Fruit fly (Drosophila melanogaster) whole organism, embryonic: ENCODE measurements around the gene CG13084.

Source experiments
- B-H1 ChIP-seq: fragments of 200-800 bp; sonication (Bioruptor generic); IDR thresholded peaks from 3 replicates; pipeline ENCODE4 v1.3.6; 2022; ENCODE audit warnings: missing biosample characterization, missing genetic modification characterization
- Bdp1 ChIP-seq: fragments of 200-800 bp; sonication (Bioruptor generic); optimal IDR thresholded peaks from 3 replicates; lab custom pipeline; 2016; ENCODE audit warnings: missing biosample characterization, missing genetic modification characterization
- Bgb ChIP-seq: fragments of 200-800 bp; sonication (Bioruptor generic); IDR thresholded peaks from 2 replicates; pipeline ENCODE4 v1.3.6; 2022; ENCODE audit warnings: missing biosample characterization, missing genetic modification characterization; ENCODE audit not compliant: partially characterized antibody
- CG10209 ChIP-seq: fragments of 200-800 bp; sonication (Bioruptor generic); optimal IDR thresholded peaks from 3 replicates; lab custom pipeline; 2017; ENCODE audit warnings: missing biosample characterization, mild to moderate bottlenecking, missing genetic modification characterization, missing genetic modification reagents
- CG10431 ChIP-seq: fragments of 200-800 bp; sonication (Bioruptor generic); optimal IDR thresholded peaks from 3 replicates; lab custom pipeline; 2018; ENCODE audit warnings: missing biosample characterization, mild to moderate bottlenecking, missing genetic modification characterization
- CG10565 ChIP-seq: fragments of 200-800 bp; sonication (Bioruptor generic); optimal IDR thresholded peaks from 3 replicates; lab custom pipeline; 2016; ENCODE audit warnings: missing biosample characterization, mild to moderate bottlenecking, missing genetic modification characterization
- CG11504 ChIP-seq: fragments of 200-800 bp; sonication (Bioruptor generic); optimal IDR thresholded peaks from 3 replicates; lab custom pipeline; 2019; ENCODE audit warnings: missing biosample characterization, mild to moderate bottlenecking, missing genetic modification characterization, moderate library complexity
- CG12071 ChIP-seq: fragments of 200-800 bp; sonication (Bioruptor generic); optimal IDR thresholded peaks from 3 replicates; lab custom pipeline; 2018; ENCODE audit warnings: missing biosample characterization, mild to moderate bottlenecking, missing genetic modification characterization
- CG12659 ChIP-seq: fragments of 200-800 bp; sonication (Bioruptor generic); optimal IDR thresholded peaks from 3 replicates; lab custom pipeline; 2017; ENCODE audit warnings: mild to moderate bottlenecking, missing biosample characterization, missing genetic modification reagents, missing genetic modification characterization
- CG13424 ChIP-seq: fragments of 200-800 bp; sonication (Bioruptor generic); optimal IDR thresholded peaks from 2 replicates; lab custom pipeline; 2019; ENCODE audit warnings: missing biosample characterization, mild to moderate bottlenecking, missing genetic modification characterization, moderate library complexity
- CG1529 ChIP-seq: fragments of 200-800 bp; sonication (Bioruptor generic); optimal IDR thresholded peaks from 3 replicates; lab custom pipeline; 2018; ENCODE audit warnings: missing biosample characterization, missing genetic modification characterization
- CG17186 ChIP-seq: fragments of 200-800 bp; sonication (Bioruptor generic); optimal IDR thresholded peaks from 3 replicates; lab custom pipeline; 2017; ENCODE audit warnings: missing biosample characterization, missing genetic modification reagents, missing genetic modification characterization
- CG2202 ChIP-seq: fragments of 200-800 bp; sonication (Bioruptor generic); optimal IDR thresholded peaks from 2 replicates; lab custom pipeline; 2018; ENCODE audit warnings: missing biosample characterization, mild to moderate bottlenecking, missing genetic modification characterization
- CG30431 ChIP-seq: fragments of 200-800 bp; sonication (Bioruptor generic); optimal IDR thresholded peaks from 2 replicates; lab custom pipeline; 2017; ENCODE audit warnings: missing biosample characterization, missing genetic modification characterization
- CG42726 ChIP-seq: fragments of 200-800 bp; sonication (Bioruptor generic); IDR thresholded peaks from 2 replicates; pipeline ENCODE4 v1.3.6; 2022; ENCODE audit warnings: missing biosample characterization, missing genetic modification characterization; ENCODE audit not compliant: partially characterized antibody
- CG4730 ChIP-seq: fragments of 200-800 bp; sonication (Bioruptor generic); IDR thresholded peaks from 2 replicates; pipeline ENCODE4 v1.3.6; 2022; ENCODE audit warnings: missing biosample characterization, missing genetic modification characterization
- CG5180 ChIP-seq: fragments of 200-800 bp; sonication (Bioruptor generic); optimal IDR thresholded peaks from 3 replicates; lab custom pipeline; 2017; ENCODE audit warnings: missing biosample characterization, missing genetic modification characterization, mild to moderate bottlenecking, moderate library complexity, missing genetic modification reagents
- CG7928 ChIP-seq: fragments of 200-800 bp; sonication (Bioruptor generic); optimal IDR thresholded peaks from 2 replicates; lab custom pipeline; 2017; ENCODE audit warnings: missing biosample characterization, mild to moderate bottlenecking, missing genetic modification characterization
- CG8281 ChIP-seq: fragments of 200-800 bp; sonication (Bioruptor generic); optimal IDR thresholded peaks from 2 replicates; lab custom pipeline; 2018; ENCODE audit warnings: missing biosample characterization, mild to moderate bottlenecking, missing genetic modification characterization, moderate library complexity
- CG8924 ChIP-seq: fragments of 200-800 bp; optimal IDR thresholded peaks from 3 replicates; lab custom pipeline; 2019; ENCODE audit warnings: missing biosample characterization, mild to moderate bottlenecking, missing genetic modification characterization, moderate library complexity
- CoRest ChIP-seq: fragments of 200-800 bp; sonication (Bioruptor generic); optimal IDR thresholded peaks from 3 replicates; lab custom pipeline; 2018; ENCODE audit warnings: missing biosample characterization, mild to moderate bottlenecking, missing genetic modification characterization, moderate library complexity
- Deaf1 ChIP-seq: fragments of 200-800 bp; optimal IDR thresholded peaks from 3 replicates; lab custom pipeline; 2019; ENCODE audit warnings: missing biosample characterization, mild to moderate bottlenecking, missing genetic modification characterization, moderate library complexity
- Fer3 ChIP-seq: fragments of 200-800 bp; sonication (Bioruptor generic); optimal IDR thresholded peaks from 2 replicates; lab custom pipeline; 2018; ENCODE audit warnings: missing biosample characterization, mild to moderate bottlenecking, missing genetic modification characterization, moderate library complexity
- Hr51 ChIP-seq, 2 experiments: fragments of 200-800 bp; sonication (Bioruptor generic); optimal IDR thresholded peaks; 2 replicates in 1 of 2; 3 replicates in 1 of 2; lab custom pipeline; 2016 to 2018; ENCODE audit warnings: missing biosample characterization in 2 of 2, missing genetic modification characterization in 2 of 2, mild to moderate bottlenecking in 1 of 2, moderate library complexity in 1 of 2
- Lhr ChIP-seq: fragments of 200-800 bp; sonication (Bioruptor generic); optimal IDR thresholded peaks from 3 replicates; lab custom pipeline; 2017; ENCODE audit warnings: mild to moderate bottlenecking, missing biosample characterization, missing genetic modification reagents, missing genetic modification characterization
- Neu2 ChIP-seq: fragments of 200-800 bp; sonication (Bioruptor generic); optimal IDR thresholded peaks from 3 replicates; lab custom pipeline; 2016; ENCODE audit warnings: missing biosample characterization, missing genetic modification characterization, borderline replicate concordance
- Opbp ChIP-seq: fragments of 200-800 bp; sonication (Bioruptor generic); IDR thresholded peaks from 3 replicates; pipeline ENCODE4 v1.3.6; 2022; ENCODE audit warnings: missing biosample characterization, missing genetic modification characterization; ENCODE audit not compliant: partially characterized antibody
- Side ChIP-seq: fragments of 200-800 bp; sonication (Bioruptor generic); optimal IDR thresholded peaks from 2 replicates; lab custom pipeline; 2016; ENCODE audit warnings: missing biosample characterization, missing genetic modification characterization
- amos ChIP-seq: fragments of 200-800 bp; sonication (Bioruptor generic); IDR thresholded peaks from 2 replicates; pipeline ENCODE4 v1.3.6; 2022; ENCODE audit warnings: missing biosample characterization, missing genetic modification characterization; ENCODE audit not compliant: partially characterized antibody
- bsh ChIP-seq, 2 experiments: fragments of 200-800 bp; sonication (Bioruptor generic); optimal IDR thresholded peaks; 2 replicates each; lab custom pipeline; 2017 to 2018; ENCODE audit warnings: mild to moderate bottlenecking in 2 of 2, missing biosample characterization in 2 of 2, missing genetic modification characterization in 2 of 2, moderate library complexity in 1 of 2
- caup ChIP-seq: fragments of 200-800 bp; sonication (Bioruptor generic); optimal IDR thresholded peaks from 3 replicates; lab custom pipeline; 2017; ENCODE audit warnings: missing biosample characterization, mild to moderate bottlenecking, missing genetic modification characterization, moderate library complexity; ENCODE audit not compliant: severe bottlenecking
- chinmo ChIP-seq: fragments of 200-800 bp; sonication (Bioruptor generic); IDR thresholded peaks from 4 replicates; pipeline ENCODE4 v1.3.6; 2022; ENCODE audit warnings: missing biosample characterization, missing genetic modification characterization; ENCODE audit not compliant: partially characterized antibody
- chm ChIP-seq: fragments of 200-800 bp; sonication (Bioruptor generic); IDR thresholded peaks from 2 replicates; pipeline ENCODE4 v1.3.6; 2022; ENCODE audit warnings: missing biosample characterization, missing genetic modification characterization
- corto ChIP-seq: fragments of 200-800 bp; sonication (Bioruptor generic); optimal IDR thresholded peaks from 2 replicates; lab custom pipeline; 2016; ENCODE audit warnings: missing biosample characterization, mild to moderate bottlenecking, missing genetic modification characterization, moderate library complexity
- cwo ChIP-seq: fragments of 200-800 bp; sonication (Bioruptor generic); optimal IDR thresholded peaks from 3 replicates; lab custom pipeline; 2017; ENCODE audit warnings: missing biosample characterization, missing genetic modification characterization, mild to moderate bottlenecking, moderate library complexity, missing genetic modification reagents
- dysf ChIP-seq: fragments of 200-800 bp; sonication (Bioruptor generic); IDR thresholded peaks from 3 replicates; pipeline ENCODE4 v1.3.6; 2022; ENCODE audit warnings: missing biosample characterization, missing genetic modification characterization
- eyg ChIP-seq: fragments of 200-800 bp; sonication (Bioruptor generic); optimal IDR thresholded peaks from 3 replicates; lab custom pipeline; 2016; ENCODE audit warnings: missing biosample characterization, missing genetic modification characterization
- insv ChIP-seq, 2 experiments: fragments of 200-800 bp; sonication (Bioruptor generic); optimal IDR thresholded peaks; 3 replicates each; lab custom pipeline; 2016 to 2018; ENCODE audit warnings: missing biosample characterization in 2 of 2, missing genetic modification characterization in 2 of 2
- mirr ChIP-seq: fragments of 200-800 bp; sonication (Bioruptor generic); optimal IDR thresholded peaks from 3 replicates; lab custom pipeline; 2018; ENCODE audit warnings: missing biosample characterization, mild to moderate bottlenecking, missing genetic modification characterization
- nerfin-1 ChIP-seq: fragments of 200-800 bp; sonication (Bioruptor generic); optimal IDR thresholded peaks from 3 replicates; lab custom pipeline; 2019; ENCODE audit warnings: missing biosample characterization, mild to moderate bottlenecking, missing genetic modification characterization, moderate library complexity
- peb ChIP-seq: fragments of 200-800 bp; sonication (Bioruptor generic); IDR thresholded peaks from 2 replicates; pipeline ENCODE4 v1.3.6; 2022; ENCODE audit warnings: missing biosample characterization, missing genetic modification characterization
- pnt ChIP-seq: fragments of 200-800 bp; sonication (Bioruptor generic); optimal IDR thresholded peaks from 3 replicates; lab custom pipeline; 2016; ENCODE audit warnings: missing biosample characterization, missing genetic modification characterization
- row ChIP-seq: fragments of 200-800 bp; sonication (Bioruptor generic); IDR thresholded peaks from 3 replicates; pipeline ENCODE4 v1.3.6; 2022; ENCODE audit warnings: missing biosample characterization, missing genetic modification characterization
- salm ChIP-seq: fragments of 200-800 bp; sonication (Bioruptor generic); optimal IDR thresholded peaks from 2 replicates; lab custom pipeline; 2018; ENCODE audit warnings: missing biosample characterization, mild to moderate bottlenecking, missing genetic modification characterization
- scrt ChIP-seq: fragments of 200-800 bp; sonication (Bioruptor generic); optimal IDR thresholded peaks from 2 replicates; lab custom pipeline; 2018; ENCODE audit warnings: missing biosample characterization, mild to moderate bottlenecking, missing genetic modification characterization, moderate library complexity
- sd ChIP-seq: fragments of 200-800 bp; sonication (Bioruptor generic); optimal IDR thresholded peaks from 3 replicates; lab custom pipeline; 2018; ENCODE audit warnings: missing biosample characterization, mild to moderate bottlenecking, missing genetic modification characterization, moderate library complexity
- sr ChIP-seq: fragments of 200-800 bp; sonication (Bioruptor generic); IDR thresholded peaks from 3 replicates; pipeline ENCODE4 v1.3.6; 2022; ENCODE audit warnings: missing biosample characterization, missing genetic modification characterization
- tx ChIP-seq: fragments of 200-800 bp; sonication (Bioruptor generic); optimal IDR thresholded peaks from 2 replicates; lab custom pipeline; 2016; ENCODE audit warnings: missing biosample characterization, missing genetic modification characterization
- vnd ChIP-seq: fragments of 200-800 bp; sonication (Bioruptor generic); IDR thresholded peaks from 3 replicates; pipeline ENCODE4 v1.3.6; 2022; ENCODE audit warnings: missing biosample characterization, missing genetic modification characterization; ENCODE audit not compliant: partially characterized antibody

CG13084 gene

dm6 chr2L:19453381-19453780 is 31.3 kb upstream of the CG13084 start, which contains the start of gene Top2 (continued):
- TF ChIP-seq pnt (GFP tag; lab: Kevin White, UChicago), result no peak
- TF ChIP-seq Bdp1 (GFP tag; lab: Kevin White, UChicago), result peak; percentile 10
- TF ChIP-seq cwo (GFP tag; lab: Kevin White, UChicago), result peak; percentile 87
- TF ChIP-seq CG12659 (GFP tag; lab: Kevin White, UChicago), result peak; percentile 79
- peak; percentile 72; the same call in 2 of the 4 replicates for TF ChIP-seq chinmo (GFP tag; lab: Robert Waterston, UW)
- peak; percentile 65 for TF ChIP-seq scrt
- TF ChIP-seq CG8281 (tag; lab: Kevin White, UChicago), result no peak
- TF ChIP-seq Hr51 (GFP tag; optimal IDR thresholded peaks at IDR 0.05; lab: Kevin White, UChicago), result peak in 1 of 2 experiments; percentile 48
- no peak for TF ChIP-seq CG2202
- no peak for TF ChIP-seq eyg
- TF ChIP-seq CG17186 (GFP tag; lab: Kevin White, UChicago), result peak; percentile 92
- TF ChIP-seq B-H1 (GFP tag; lab: Robert Waterston, UW), result no peak
- TF ChIP-seq CG4730 (GFP tag; lab: Robert Waterston, UW), result no peak
- no peak for TF ChIP-seq sr
- no peak for TF ChIP-seq Deaf1 (tag; lab: Kevin White, UChicago)
- peak; percentile 83 for TF ChIP-seq CG42726
- TF ChIP-seq CG8924 (tag; lab: Kevin White, UChicago), result peak; percentile 27
- TF ChIP-seq nerfin-1, result no peak
- TF ChIP-seq chm (GFP tag; lab: Robert Waterston, UW), result 0 out of 2 replicates have a peak, but pooled peaks have one; percentile 55
- TF ChIP-seq mirr (GFP tag; lab: Kevin White, UChicago), result no peak
- TF ChIP-seq corto (GFP tag; lab: Kevin White, UChicago), result no peak
- no peak for TF ChIP-seq Fer3 (tag; lab: Kevin White, UChicago)
- peak; percentile 17 for TF ChIP-seq caup (GFP tag; lab: Kevin White, UChicago)
- TF ChIP-seq salm (tag; lab: Kevin White, UChicago), result no peak
- no peak for TF ChIP-seq peb (GFP tag; lab: Robert Waterston, UW)
- peak in 1 of 2 experiments; percentile 53 for TF ChIP-seq insv (GFP tag; optimal IDR thresholded peaks at IDR 0.05; lab: Kevin White, UChicago)
- no peak for TF ChIP-seq CG30431 (GFP tag; lab: Kevin White, UChicago)
- TF ChIP-seq CG5180 (GFP tag; lab: Kevin White, UChicago), result no peak
- TF ChIP-seq amos (GFP tag; lab: Robert Waterston, UW), result peak; percentile 91
- TF ChIP-seq CG10565 (GFP tag; lab: Kevin White, UChicago), result no peak
- peak; percentile 32 for TF ChIP-seq CG13424 (tag; lab: Kevin White, UChicago)
- no peak for TF ChIP-seq CG12071 (GFP tag; lab: Kevin White, UChicago)
- TF ChIP-seq CG11504 (tag; lab: Kevin White, UChicago), result peak; percentile 75
- TF ChIP-seq sd (tag; lab: Kevin White, UChicago), result peak; percentile 6
- TF ChIP-seq vnd (GFP tag; lab: Robert Waterston, UW), result peak; percentile 77
- peak; percentile 1 for TF ChIP-seq Neu2 (GFP tag; lab: Kevin White, UChicago)
- no peak for TF ChIP-seq CG10209 (GFP tag; lab: Kevin White, UChicago)
- no peak for TF ChIP-seq dysf (GFP tag; lab: Robert Waterston, UW)
- TF ChIP-seq CG1529 (GFP tag; lab: Kevin White, UChicago), result no peak
- peak; percentile 12 for TF ChIP-seq tx (GFP tag; lab: Kevin White, UChicago)
- TF ChIP-seq CG7928 (GFP tag; lab: Kevin White, UChicago), result peak; percentile 63
- TF ChIP-seq CG10431 (GFP tag; lab: Kevin White, UChicago), result no peak
- peak; percentile 94 for TF ChIP-seq Lhr (GFP tag; lab: Kevin White, UChicago)
- peak; percentile 91 for TF ChIP-seq Bgb (GFP tag; lab: Robert Waterston, UW)
- peak; percentile 81 for TF ChIP-seq row (GFP tag; lab: Robert Waterston, UW)
- no peak for TF ChIP-seq bsh (GFP tag; optimal IDR thresholded peaks at IDR 0.05; lab: Kevin White, UChicago)
- TF ChIP-seq Side (GFP tag; lab: Kevin White, UChicago), result peak; percentile 42
- peak; percentile 69 for TF ChIP-seq CoRest (tag; lab: Kevin White, UChicago)
- peak; percentile 88 for TF ChIP-seq Opbp (GFP tag; lab: Robert Waterston, UW)
